Worm (Caenorhabditis elegans) whole organism, L1 larva: ENCODE results near the gene C49A9.10.

Source experiments
- C04F5.9 ChIP-seq: sonication (generic microtip); optimal IDR thresholded peaks from 2 replicates; lab custom pipeline; 2016; ENCODE audit warnings: missing genetic modification characterization, missing compliant biosample characterization
- C16A3.4 ChIP-seq: fragments of 150-350 bp; optimal IDR thresholded peaks from 2 replicates; lab custom pipeline; 2014; ENCODE audit warnings: missing biosample characterization, missing genetic modification characterization
- C34B4.2 ChIP-seq: sonication (generic microtip); optimal IDR thresholded peaks from 2 replicates; lab custom pipeline; 2017; ENCODE audit warnings: mild to moderate bottlenecking, missing genetic modification characterization, missing compliant biosample characterization
- F16B12.6 ChIP-seq: fragments of 150-350 bp; optimal IDR thresholded peaks from 2 replicates; lab custom pipeline; 2014; ENCODE audit warnings: missing biosample characterization, missing genetic modification characterization
- aha-1 ChIP-seq: fragments of 150-350 bp; optimal IDR thresholded peaks from 2 replicates; lab custom pipeline; 2014; ENCODE audit warnings: missing biosample characterization, missing genetic modification characterization
- alr-1 ChIP-seq: fragments of 200-800 bp; sonication (Bioruptor generic); optimal IDR thresholded peaks from 2 replicates; lab custom pipeline; 2018; ENCODE audit warnings: borderline replicate concordance, mild to moderate bottlenecking, missing genetic modification characterization, missing compliant biosample characterization
- ama-1 ChIP-seq: fragments of 150-350 bp; optimal IDR thresholded peaks from 2 replicates; lab custom pipeline; 2014
- ceh-63 ChIP-seq: fragments of 200-800 bp; sonication (Bioruptor generic); optimal IDR thresholded peaks from 2 replicates; lab custom pipeline; 2018; ENCODE audit warnings: mild to moderate bottlenecking, missing genetic modification characterization, missing compliant biosample characterization
- ceh-88 ChIP-seq: fragments of 200-800 bp; sonication (Bioruptor generic); IDR thresholded peaks from 2 replicates; pipeline ENCODE4 v1.3.6; 2022; ENCODE audit warnings: missing genetic modification characterization, missing compliant biosample characterization
- ceh-90 ChIP-seq: sonication (generic microtip); optimal IDR thresholded peaks from 2 replicates; lab custom pipeline; 2016; ENCODE audit warnings: missing genetic modification characterization, missing compliant biosample characterization
- ces-1 ChIP-seq: fragments of 150-350 bp; optimal IDR thresholded peaks from 2 replicates; lab custom pipeline; 2014; ENCODE audit warnings: missing biosample characterization, missing genetic modification reagents, missing genetic modification characterization
- dsc-1 ChIP-seq: sonication (generic microtip); optimal IDR thresholded peaks from 2 replicates; lab custom pipeline; 2016; ENCODE audit warnings: mild to moderate bottlenecking, missing genetic modification characterization, missing compliant biosample characterization
- efl-1 ChIP-seq, 4 experiments: fragments of 150-350 bp; optimal IDR thresholded peaks in 3 of 4; peaks in 1 of 4; 1 replicate in 1 of 4; 2 replicates in 3 of 4; lab custom pipeline; 2014; ENCODE audit warnings: missing biosample characterization in 2 of 4, missing genetic modification characterization in 2 of 4, missing genetic modification reagents in 2 of 4
- efl-3 ChIP-seq: fragments of 200-800 bp; sonication (Bioruptor generic); optimal IDR thresholded peaks from 2 replicates; lab custom pipeline; 2018; ENCODE audit warnings: mild to moderate bottlenecking, missing genetic modification characterization, missing compliant biosample characterization
- egl-13 ChIP-seq: sonication (generic microtip); optimal IDR thresholded peaks from 2 replicates; lab custom pipeline; 2016; ENCODE audit warnings: missing genotype, missing genetic modification reagents, missing genetic modification characterization, missing compliant biosample characterization
- elt-2 ChIP-seq: sonication (generic microtip); optimal IDR thresholded peaks from 2 replicates; lab custom pipeline; 2016; ENCODE audit warnings: missing genetic modification characterization, mild to moderate bottlenecking, inconsistent platforms, missing compliant biosample characterization, missing genetic modification reagents
- fkh-10 ChIP-seq: sonication (generic microtip); optimal IDR thresholded peaks from 2 replicates; lab custom pipeline; 2017; ENCODE audit warnings: missing biosample characterization, missing genetic modification reagents, missing genetic modification characterization
- fkh-4 ChIP-seq: sonication (generic microtip); optimal IDR thresholded peaks from 2 replicates; lab custom pipeline; 2016; ENCODE audit warnings: missing compliant biosample characterization, missing genetic modification characterization, borderline replicate concordance
- fkh-8 ChIP-seq: sonication (generic microtip); optimal IDR thresholded peaks from 2 replicates; lab custom pipeline; 2016; ENCODE audit warnings: mild to moderate bottlenecking, missing genetic modification characterization, missing compliant biosample characterization
- irx-1 ChIP-seq: sonication (generic microtip); optimal IDR thresholded peaks from 2 replicates; lab custom pipeline; 2016; ENCODE audit warnings: missing genetic modification characterization, missing compliant biosample characterization
- isw-1 ChIP-seq: fragments of 200-800 bp; sonication (Bioruptor generic); IDR thresholded peaks from 2 replicates; pipeline ENCODE4 v1.3.6; 2022; ENCODE audit warnings: missing genetic modification characterization, missing compliant biosample characterization
- jun-1 ChIP-seq: fragments of 150-350 bp; optimal IDR thresholded peaks from 2 replicates; lab custom pipeline; 2014; ENCODE audit warnings: missing biosample characterization, missing genetic modification reagents, missing genetic modification characterization
- lin-13 ChIP-seq: fragments of 150-350 bp; optimal IDR thresholded peaks from 2 replicates; lab custom pipeline; 2014; ENCODE audit warnings: missing biosample characterization, missing genetic modification reagents, missing genetic modification characterization
- lin-14 ChIP-seq: fragments of 200-800 bp; sonication (Bioruptor generic); optimal IDR thresholded peaks from 2 replicates; lab custom pipeline; 2018; ENCODE audit warnings: mild to moderate bottlenecking, missing genetic modification characterization, moderate library complexity, missing compliant biosample characterization
- lin-15B ChIP-seq: fragments of 150-350 bp; sonication (generic microtip); optimal IDR thresholded peaks from 3 replicates; lab custom pipeline; 2014; ENCODE audit warnings: missing biosample characterization, missing genetic modification characterization
- lsy-2 ChIP-seq, 2 experiments: fragments of 150-350 bp; optimal IDR thresholded peaks; 2 replicates each; lab custom pipeline; 2014; ENCODE audit warnings: missing biosample characterization in 2 of 2, missing genetic modification characterization in 2 of 2
- mab-9 ChIP-seq: fragments of 200-800 bp; sonication (Bioruptor generic); IDR thresholded peaks from 2 replicates; pipeline ENCODE4 v1.3.6; 2022; ENCODE audit warnings: missing genetic modification reagents, missing genetic modification characterization, missing compliant biosample characterization
- nhr-12 ChIP-seq: sonication (generic microtip); optimal IDR thresholded peaks from 2 replicates; lab custom pipeline; 2017; ENCODE audit warnings: missing biosample characterization, missing genetic modification characterization
- nhr-19 ChIP-seq: fragments of 200-800 bp; sonication (Bioruptor generic); conservative IDR thresholded peaks from 2 replicates; pipeline ENCODE4 v1.3.6; 2022; ENCODE audit warnings: missing genetic modification characterization, missing compliant biosample characterization
- nhr-47 ChIP-seq: sonication (generic microtip); optimal IDR thresholded peaks from 2 replicates; lab custom pipeline; 2016; ENCODE audit warnings: mild to moderate bottlenecking, missing genetic modification characterization, moderate library complexity, missing compliant biosample characterization
- nhr-71 ChIP-seq: sonication (generic microtip); optimal IDR thresholded peaks from 2 replicates; lab custom pipeline; 2016; ENCODE audit warnings: mild to moderate bottlenecking, missing genetic modification characterization, moderate library complexity, missing compliant biosample characterization
- nhr-76 ChIP-seq: sonication (generic microtip); optimal IDR thresholded peaks from 2 replicates; lab custom pipeline; 2017; ENCODE audit warnings: missing biosample characterization, missing genetic modification characterization
- nhr-84 ChIP-seq: sonication (generic microtip); optimal IDR thresholded peaks from 2 replicates; lab custom pipeline; 2017; ENCODE audit warnings: missing biosample characterization, missing genetic modification characterization
- nhr-85 ChIP-seq: sonication (generic microtip); peaks from one replicate; lab custom pipeline; 2016; ENCODE audit warnings: missing genetic modification characterization, inconsistent platforms, missing compliant biosample characterization
- pag-3 ChIP-seq: sonication (generic microtip); optimal IDR thresholded peaks from 2 replicates; lab custom pipeline; 2017; ENCODE audit warnings: missing genetic modification characterization, mild to moderate bottlenecking, missing compliant biosample characterization, antibody characterized with exemption, borderline replicate concordance; ENCODE audit not compliant: insufficient read depth
- pax-3 ChIP-seq: fragments of 200-800 bp; sonication (Bioruptor generic); optimal IDR thresholded peaks from 2 replicates; lab custom pipeline; 2018; ENCODE audit warnings: mild to moderate bottlenecking, missing genetic modification characterization, moderate library complexity, missing compliant biosample characterization
- pqm-1 ChIP-seq: sonication (generic microtip); optimal IDR thresholded peaks from 3 replicates; lab custom pipeline; 2017; ENCODE audit warnings: missing biosample characterization, missing genetic modification characterization
- rnt-1 ChIP-seq: sonication (generic microtip); optimal IDR thresholded peaks from 2 replicates; lab custom pipeline; 2016; ENCODE audit warnings: mild to moderate bottlenecking, missing genetic modification characterization, moderate library complexity, missing compliant biosample characterization
- snpc-4 ChIP-seq: fragments of 150-350 bp; optimal IDR thresholded peaks from 2 replicates; lab custom pipeline; 2014; ENCODE audit warnings: missing biosample characterization, missing genetic modification characterization
- snu-23 ChIP-seq: sonication (generic microtip); optimal IDR thresholded peaks from 2 replicates; lab custom pipeline; 2016; ENCODE audit warnings: missing genetic modification characterization, missing compliant biosample characterization
- sox-4 ChIP-seq: sonication (generic microtip); optimal IDR thresholded peaks from 2 replicates; lab custom pipeline; 2016; ENCODE audit warnings: missing genetic modification characterization, missing compliant biosample characterization
- sptf-1 ChIP-seq: fragments of 150-350 bp; optimal IDR thresholded peaks from 2 replicates; lab custom pipeline; 2014; ENCODE audit warnings: missing biosample characterization, missing genetic modification characterization
- sup-37 ChIP-seq: fragments of 200-800 bp; sonication (Bioruptor generic); optimal IDR thresholded peaks from 2 replicates; lab custom pipeline; 2018; ENCODE audit warnings: mild to moderate bottlenecking, missing genetic modification characterization, missing compliant biosample characterization
- swsn-7 ChIP-seq: sonication (generic microtip); optimal IDR thresholded peaks from 2 replicates; lab custom pipeline; 2016; ENCODE audit warnings: missing genetic modification characterization, missing compliant biosample characterization
- tbx-2 ChIP-seq: sonication (generic microtip); optimal IDR thresholded peaks from 2 replicates; lab custom pipeline; 2016; ENCODE audit warnings: missing genetic modification characterization, missing compliant biosample characterization
- tlp-1 ChIP-seq: fragments of 150-350 bp; optimal IDR thresholded peaks from 2 replicates; lab custom pipeline; 2014; ENCODE audit warnings: missing biosample characterization, missing genetic modification characterization
- unc-62 ChIP-seq: fragments of 150-350 bp; optimal IDR thresholded peaks from 2 replicates; lab custom pipeline; 2014; ENCODE audit warnings: missing biosample characterization, missing genetic modification reagents, missing genetic modification characterization
- unc-86 ChIP-seq: sonication (generic microtip); optimal IDR thresholded peaks from 2 replicates; lab custom pipeline; 2016; ENCODE audit warnings: missing genetic modification characterization, missing compliant biosample characterization
- unc-98 ChIP-seq: fragments of 200-800 bp; sonication (Bioruptor generic); IDR thresholded peaks from 2 replicates; pipeline ENCODE4 v1.3.6; 2022; ENCODE audit warnings: missing genetic modification characterization, missing compliant biosample characterization
- zag-1 ChIP-seq: fragments of 150-350 bp; optimal IDR thresholded peaks from 2 replicates; lab custom pipeline; 2014; ENCODE audit warnings: missing biosample characterization, missing genetic modification characterization
- zip-4 ChIP-seq: fragments of 200-800 bp; sonication (Bioruptor generic); optimal IDR thresholded peaks from 2 replicates; lab custom pipeline; 2018; ENCODE audit warnings: mild to moderate bottlenecking, missing genetic modification characterization, moderate library complexity, missing compliant biosample characterization
- ztf-11 ChIP-seq, 2 experiments: sonication (generic microtip); optimal IDR thresholded peaks; 2 replicates each; lab custom pipeline; 2016 to 2017; ENCODE audit warnings: missing genetic modification characterization in 2 of 2, missing biosample characterization in 1 of 2, missing compliant biosample characterization in 1 of 2
- ztf-4 ChIP-seq: fragments of 150-350 bp; optimal IDR thresholded peaks from 2 replicates; lab custom pipeline; 2014; ENCODE audit warnings: missing biosample characterization, missing genetic modification characterization

Gene C49A9.10

ce11 chrIV:6206294-6206776, at the start of gene C49A9.10:
TSS of gene C49A9.10 (minus strand) at chrIV:6206344.
- TF ChIP-seq sox-4 (tag; lab: Kevin White, UChicago) (peak; percentile 97), fkh-4 (tag; lab: Kevin White, UChicago) (peak; percentile 98), alr-1 (tag; lab: Kevin White, UChicago) (no peak), isw-1 (GFP tag; lab: Robert Waterston, UW) (peak; percentile 85), pag-3 (tag; lab: Kevin White, UChicago) (no peak), elt-2 (tag; lab: Kevin White, UChicago) (peak; percentile 88), nhr-19 (GFP tag; lab: Robert Waterston, UW) (peak; percentile 89), pax-3 (tag; lab: Kevin White, UChicago) (peak; percentile 97), ceh-90 (tag; lab: Kevin White, UChicago) (peak; percentile 98), ceh-88 (GFP tag; lab: Robert Waterston, UW) (peak; percentile 80), ceh-63 (GFP tag; lab: Kevin White, UChicago) (no peak), unc-86 (tag; lab: Kevin White, UChicago) (peak; percentile 88), egl-13 (tag; lab: Kevin White, UChicago) (peak; percentile 95), aha-1 (tag; lab: Kevin White, UChicago) (peak; percentile 8), fkh-8 (peak; percentile 76), mab-9 (GFP tag; lab: Robert Waterston, UW) (peak; percentile 89), efl-3 (peak; percentile 45), swsn-7 (tag; lab: Kevin White, UChicago) (peak; percentile 92), ztf-11 (tag; optimal IDR thresholded peaks at IDR 0.05; lab: Kevin White, UChicago) (peak in 1 of 2 experiments; percentile 98), efl-1 (optimal IDR thresholded peaks at IDR 0.05; lab: Kevin White, UChicago) (peak; percentile 98 to 99), efl-1 (GFP tag; optimal IDR thresholded peaks at IDR 0.05 in 1 of 2; lab: Kevin White, UChicago) (peak; percentile 98 to 100), ces-1 (GFP tag; lab: Kevin White, UChicago) (no peak), nhr-76 (tag; lab: Kevin White, UChicago) (no peak), pqm-1 (no peak), nhr-12 (tag; lab: Kevin White, UChicago) (no peak), C34B4.2 (peak; percentile 61), lin-13 (GFP tag; lab: Kevin White, UChicago) (peak; percentile 63), snpc-4 (peak; percentile 70), tbx-2 (peak; percentile 96), snu-23 (GFP tag; lab: Kevin White, UChicago) (peak; percentile 91), C16A3.4 (tag; lab: Kevin White, UChicago) (peak; percentile 63), tlp-1 (tag; lab: Kevin White, UChicago) (no peak), nhr-47 (tag; lab: Kevin White, UChicago) (peak; percentile 97), rnt-1 (tag; lab: Kevin White, UChicago) (peak; percentile 100), irx-1 (tag; lab: Kevin White, UChicago) (peak; percentile 98), dsc-1 (tag; lab: Kevin White, UChicago) (peak; percentile 97), ztf-4 (tag; lab: Kevin White, UChicago) (peak; percentile 42), lin-15B (peak; percentile 65), jun-1 (tag; lab: Kevin White, UChicago) (peak; percentile 53), lin-14 (GFP tag; lab: Kevin White, UChicago) (peak; percentile 91), unc-98 (peak; percentile 89), ama-1 (lab: Kevin White, UChicago) (no peak), nhr-71 (peak; percentile 96), F16B12.6 (tag; lab: Kevin White, UChicago) (peak; percentile 58), nhr-85 (tag; lab: Kevin White, UChicago) (peak; percentile 97), C04F5.9 (peak; percentile 93), unc-62 (GFP tag; lab: Kevin White, UChicago) (no peak), sptf-1 (no peak), lsy-2 (tag; optimal IDR thresholded peaks at IDR 0.05; lab: Kevin White, UChicago) (peak; percentile 88 to 90), fkh-10 (no peak), zag-1 (tag; lab: Kevin White, UChicago) (no peak), zip-4 (GFP tag; lab: Kevin White, UChicago) (peak; percentile 80), nhr-84 (tag; lab: Kevin White, UChicago) (no peak), sup-37 (GFP tag; lab: Kevin White, UChicago) (peak; percentile 86)
